Fruit fly (Drosophila melanogaster): ENCODE results near the gene CG6893.

- no peak for TF ChIP-seq pan (optimal IDR thresholded peaks at IDR 0.05)
- TF ChIP-seq Rel (GFP tag; optimal IDR thresholded peaks at IDR 0.05), result no peak
- TF ChIP-seq Rel (tag; optimal IDR thresholded peaks at IDR 0.05), result no peak
- TF ChIP-seq h (GFP tag; optimal IDR thresholded peaks at IDR 0.05), result no peak
- no peak for TF ChIP-seq Hr83 (GFP tag; optimal IDR thresholded peaks at IDR 0.05; ENCODE audit: poor library complexity, severe bottlenecking)
- TF ChIP-seq sv (GFP tag; optimal IDR thresholded peaks at IDR 0.05), result no peak
- TF ChIP-seq Dfd (GFP tag; optimal IDR thresholded peaks at IDR 0.05), result no peak
- TF ChIP-seq CG32264 (GFP tag; optimal IDR thresholded peaks at IDR 0.05), result no peak
- TF ChIP-seq dmrt93B (GFP tag; optimal IDR thresholded peaks at IDR 0.05), result no peak
- TF ChIP-seq Hr78 (GFP tag; optimal IDR thresholded peaks at IDR 0.05), result no peak
Observed at dm6 chr3L:18723172-18723571, 29.2 kb downstream of the CG6893 start, which contains the start of gene CG12477.

Measured in whole organism, wandering third instar larva.